Worm (Caenorhabditis elegans): ENCODE measurements around the gene vha-19.

ce11 chrIV:3418741-3419140 is 49.7 kb downstream of the vha-19 start:
- TF ChIP-seq W03F9.2 (tag; optimal IDR thresholded peaks at IDR 0.05), result no peak
- no peak for TF ChIP-seq him-1 (tag; optimal IDR thresholded peaks at IDR 0.05)
- TF ChIP-seq dao-5 (tag; optimal IDR thresholded peaks at IDR 0.05), result no peak
